Worm (Caenorhabditis elegans) whole organism, L2 larva: ENCODE data around the gene sru-24.

Source experiments
- alr-1 ChIP-seq: fragments of 150-350 bp; optimal IDR thresholded peaks from 2 replicates; lab custom pipeline; 2014; ENCODE audit warnings: missing biosample characterization, missing genetic modification characterization
- ceh-16 ChIP-seq: fragments of 150-350 bp; optimal IDR thresholded peaks from 2 replicates; lab custom pipeline; 2014; ENCODE audit warnings: missing biosample characterization, missing genetic modification characterization
- ceh-82 ChIP-seq: fragments of 150-350 bp; optimal IDR thresholded peaks from 2 replicates; lab custom pipeline; 2014; ENCODE audit warnings: missing biosample characterization, missing genetic modification characterization
- elt-1 ChIP-seq: fragments of 150-350 bp; optimal IDR thresholded peaks from 2 replicates; lab custom pipeline; 2014; ENCODE audit warnings: missing biosample characterization, missing genetic modification characterization
- gmeb-1 ChIP-seq: fragments of 150-350 bp; optimal IDR thresholded peaks from 2 replicates; lab custom pipeline; 2014; ENCODE audit warnings: missing biosample characterization, missing genetic modification characterization
- lin-13 ChIP-seq: fragments of 150-350 bp; optimal IDR thresholded peaks from 2 replicates; lab custom pipeline; 2014; ENCODE audit warnings: missing biosample characterization, missing genetic modification reagents, missing genetic modification characterization
- lin-39 ChIP-seq: fragments of 150-350 bp; optimal IDR thresholded peaks from 2 replicates; lab custom pipeline; 2014; ENCODE audit warnings: missing biosample characterization, missing genetic modification reagents, missing genetic modification characterization
- nhr-25 ChIP-seq: fragments of 150-350 bp; sonication (generic microtip); optimal IDR thresholded peaks from 3 replicates; lab custom pipeline; 2014; ENCODE audit warnings: missing biosample characterization, missing genetic modification characterization
- nhr-77 ChIP-seq: fragments of 150-350 bp; optimal IDR thresholded peaks from 2 replicates; lab custom pipeline; 2014; ENCODE audit warnings: missing biosample characterization, missing genetic modification characterization
- peb-1 ChIP-seq: fragments of 150-350 bp; optimal IDR thresholded peaks from 2 replicates; lab custom pipeline; 2014; ENCODE audit warnings: missing biosample characterization, missing genetic modification characterization
- sma-3 ChIP-seq: sonication (generic microtip); optimal IDR thresholded peaks from 2 replicates; lab custom pipeline; 2016; ENCODE audit warnings: missing genetic modification reagents, missing genetic modification characterization, missing compliant biosample characterization
- unc-39 ChIP-seq: fragments of 150-350 bp; optimal IDR thresholded peaks from 2 replicates; lab custom pipeline; 2014; ENCODE audit warnings: missing biosample characterization, missing genetic modification characterization
- zag-1 ChIP-seq: fragments of 150-350 bp; optimal IDR thresholded peaks from 2 replicates; lab custom pipeline; 2014; ENCODE audit warnings: missing biosample characterization, missing genetic modification characterization

DNA sequence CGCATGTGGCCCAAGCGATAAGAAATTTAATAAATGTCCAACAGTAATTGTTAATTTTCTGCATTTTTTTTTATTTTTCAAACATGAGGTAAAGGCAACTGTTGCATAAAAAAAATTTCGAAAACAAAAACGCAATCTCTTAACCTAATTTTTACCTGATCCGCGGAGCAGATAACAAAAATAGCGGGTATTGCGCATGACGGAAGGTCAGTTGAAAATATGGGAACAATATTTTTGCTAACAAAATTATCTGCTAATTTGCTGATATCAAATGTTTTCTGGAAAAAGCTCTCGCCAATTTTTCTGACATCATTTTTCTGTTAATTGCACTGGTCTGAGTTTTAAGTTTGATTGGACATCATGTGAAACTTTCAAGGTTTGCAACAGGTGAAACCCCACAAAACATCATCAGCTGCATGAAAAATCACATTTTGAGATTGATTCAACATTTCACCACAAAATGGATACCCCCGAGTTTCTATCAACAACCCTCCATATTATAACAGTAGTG, 6.8 kb downstream of the sru-24 start, which contains the start of the genes F31F4.11 and srh-266:
- TF ChIP-seq sma-3 (no peak), alr-1 (tag; lab: Kevin White, UChicago) (no peak), ceh-16 (tag; lab: Kevin White, UChicago) (no peak), unc-39 (tag; lab: Kevin White, UChicago) (no peak), lin-39 (tag; lab: Kevin White, UChicago) (no peak), zag-1 (tag; lab: Kevin White, UChicago) (no peak), ceh-82 (tag; lab: Kevin White, UChicago) (no peak), nhr-77 (tag; lab: Kevin White, UChicago) (no peak), lin-13 (GFP tag; lab: Kevin White, UChicago) (no peak), nhr-25 (tag; lab: Kevin White, UChicago) (no peak), elt-1 (tag; lab: Kevin White, UChicago) (no peak), peb-1 (no peak), gmeb-1 (tag; lab: Kevin White, UChicago) (no peak)
